Worm (Caenorhabditis elegans) whole organism, L4 larva: ENCODE measurements around the gene ifta-2.

ENCODE experiments used
- R02D3.7 ChIP-seq: fragments of 150-350 bp; sonication (generic microtip); optimal IDR thresholded peaks from 3 replicates; lab custom pipeline; 2014; ENCODE audit warnings: missing biosample characterization, missing genetic modification characterization
- ZK546.5 ChIP-seq, 2 experiments: sonication (generic microtip); optimal IDR thresholded peaks; 2 replicates each; lab custom pipeline; 2017; ENCODE audit warnings: missing biosample characterization in 2 of 2, missing genetic modification characterization in 2 of 2
- ama-1 ChIP-seq: fragments of 150-350 bp; optimal IDR thresholded peaks from 2 replicates; lab custom pipeline; 2014; ENCODE audit warnings: inconsistent platforms, mixed read lengths
- fkh-10 ChIP-seq: fragments of 150-350 bp; optimal IDR thresholded peaks from 2 replicates; lab custom pipeline; 2014; ENCODE audit warnings: missing biosample characterization, missing genetic modification reagents, missing genetic modification characterization
- lim-7 ChIP-seq: fragments of 200-800 bp; sonication (Bioruptor generic); IDR thresholded peaks from 2 replicates; pipeline ENCODE4 v1.3.6; 2022; ENCODE audit warnings: missing genetic modification characterization, missing compliant biosample characterization
- lin-13 ChIP-seq: fragments of 150-350 bp; optimal IDR thresholded peaks from 2 replicates; lab custom pipeline; 2014; ENCODE audit warnings: missing biosample characterization, missing genetic modification reagents, missing genetic modification characterization
- nhr-41 ChIP-seq: fragments of 200-800 bp; sonication (Bioruptor generic); IDR thresholded peaks from 2 replicates; pipeline ENCODE4 v1.3.6; 2022; ENCODE audit warnings: missing genetic modification reagents, missing genetic modification characterization, missing compliant biosample characterization
- vab-7 ChIP-seq: fragments of 200-800 bp; sonication (Bioruptor generic); IDR thresholded peaks from 2 replicates; pipeline ENCODE4 v1.3.6; 2022; ENCODE audit warnings: missing genetic modification reagents, missing genetic modification characterization, missing compliant biosample characterization
- zag-1 ChIP-seq: fragments of 150-350 bp; optimal IDR thresholded peaks from 2 replicates; lab custom pipeline; 2014; ENCODE audit warnings: missing biosample characterization, missing genetic modification characterization

DNA sequence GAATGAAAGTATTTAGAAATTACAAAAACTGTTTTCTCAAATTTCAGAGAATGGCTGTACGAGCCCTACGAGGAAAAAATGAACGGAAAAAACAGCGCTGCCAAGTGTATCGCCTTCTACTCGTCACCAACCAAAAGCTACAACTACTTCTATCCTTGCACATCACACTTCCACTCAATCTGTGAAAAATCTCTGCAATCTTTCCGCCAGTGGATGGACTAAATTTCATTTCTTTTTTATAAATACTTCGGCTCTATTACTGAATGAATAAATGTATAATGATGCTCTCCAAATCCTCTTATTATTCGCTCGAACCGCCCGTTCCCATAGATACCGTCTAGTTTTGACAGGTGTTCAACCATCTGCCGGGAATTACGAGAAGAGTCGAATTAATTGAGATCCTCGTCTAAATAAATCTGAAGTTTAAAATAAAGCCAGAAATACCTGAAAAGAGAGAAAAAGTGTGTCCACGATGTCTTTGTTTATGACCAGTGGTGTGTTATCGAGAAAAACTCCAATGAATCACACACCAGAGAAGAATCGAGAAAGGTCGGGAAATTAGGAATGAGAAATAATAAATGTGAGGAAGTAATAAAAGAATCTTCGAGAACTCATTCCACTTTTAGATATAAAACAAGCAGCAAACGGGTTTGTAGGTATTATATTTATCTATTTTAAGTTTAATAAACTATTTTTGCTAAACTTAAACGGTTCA is 24.2 kb downstream of the ifta-2 start:
- no peak for TF ChIP-seq vab-7 (GFP tag; lab: Robert Waterston, UW)
- TF ChIP-seq fkh-10 (GFP tag; lab: Kevin White, UChicago): no peak
- TF ChIP-seq lin-13: no peak
- no peak for TF ChIP-seq ama-1 (lab: Kevin White, UChicago)
- no peak for TF ChIP-seq ZK546.5 (tag; optimal IDR thresholded peaks at IDR 0.05; lab: Kevin White, UChicago)
- TF ChIP-seq lim-7 (GFP tag; lab: Robert Waterston, UW): no peak
- no peak for TF ChIP-seq zag-1 (tag; lab: Kevin White, UChicago)
- no peak for TF ChIP-seq R02D3.7
- TF ChIP-seq nhr-41 (GFP tag; lab: Robert Waterston, UW): no peak
